Fruit fly (Drosophila melanogaster): ENCODE results near the gene CG46281.

- no peak for TF ChIP-seq CG34376 (GFP tag; optimal IDR thresholded peaks at IDR 0.05)
- no peak for TF ChIP-seq salm (tag; optimal IDR thresholded peaks at IDR 0.05)
- no peak for TF ChIP-seq grn (GFP tag; optimal IDR thresholded peaks at IDR 0.05)
Measured at dm6 chr3R:13015402-13015801, 14.7 kb downstream of the CG46281 start.

Measured in whole organism, embryonic.